Fruit fly (Drosophila melanogaster) whole organism, embryonic: ENCODE results near the gene Actn.

Experiments used
- Blimp-1 ChIP-seq: fragments of 200-800 bp; sonication (Bioruptor generic); optimal IDR thresholded peaks from 3 replicates; lab custom pipeline; 2018; ENCODE audit warnings: missing biosample characterization, missing genetic modification characterization, mild to moderate bottlenecking, moderate library complexity, missing genetic modification reagents
- CG10654 ChIP-seq: fragments of 200-800 bp; sonication (Bioruptor generic); optimal IDR thresholded peaks from 2 replicates; lab custom pipeline; 2016; ENCODE audit warnings: missing biosample characterization, missing genetic modification characterization
- CG11085 ChIP-seq: fragments of 200-800 bp; sonication (Bioruptor generic); IDR thresholded peaks from 2 replicates; pipeline ENCODE4 v1.3.6; 2022; ENCODE audit warnings: missing biosample characterization, missing genetic modification characterization
- CG1233 ChIP-seq: fragments of 200-800 bp; sonication (Bioruptor generic); optimal IDR thresholded peaks from 4 replicates; lab custom pipeline; 2018; ENCODE audit warnings: missing biosample characterization, mild to moderate bottlenecking, missing genetic modification characterization
- CG12391 ChIP-seq: fragments of 200-800 bp; sonication (Bioruptor generic); optimal IDR thresholded peaks from 3 replicates; lab custom pipeline; 2018; ENCODE audit warnings: missing biosample characterization, mild to moderate bottlenecking, missing genetic modification characterization, moderate library complexity
- CG12769 ChIP-seq: fragments of 200-800 bp; sonication (Bioruptor generic); optimal IDR thresholded peaks from 2 replicates; lab custom pipeline; 2019; ENCODE audit warnings: missing biosample characterization, mild to moderate bottlenecking, missing genetic modification characterization, moderate library complexity
- CG13624 ChIP-seq: fragments of 200-800 bp; sonication (Bioruptor generic); optimal IDR thresholded peaks from 2 replicates; lab custom pipeline; 2016; ENCODE audit warnings: missing biosample characterization, missing genetic modification characterization
- CG15514 ChIP-seq: fragments of 200-800 bp; sonication (Bioruptor generic); optimal IDR thresholded peaks from 3 replicates; lab custom pipeline; 2017; ENCODE audit warnings: missing biosample characterization, missing genetic modification characterization, mild to moderate bottlenecking, moderate library complexity, missing genetic modification reagents
- CG17385 ChIP-seq: fragments of 200-800 bp; sonication (Bioruptor generic); optimal IDR thresholded peaks from 3 replicates; lab custom pipeline; 2018; ENCODE audit warnings: missing biosample characterization, mild to moderate bottlenecking, missing genetic modification characterization
- CG17568 ChIP-seq: fragments of 200-800 bp; sonication (Bioruptor generic); optimal IDR thresholded peaks from 2 replicates; lab custom pipeline; 2018; ENCODE audit warnings: missing biosample characterization, mild to moderate bottlenecking, missing genetic modification characterization, moderate library complexity
- CG2116 ChIP-seq: fragments of 200-800 bp; sonication (Bioruptor generic); optimal IDR thresholded peaks from 3 replicates; lab custom pipeline; 2018; ENCODE audit warnings: missing biosample characterization, mild to moderate bottlenecking, missing genetic modification characterization
- CG2120 ChIP-seq: fragments of 200-800 bp; sonication (Bioruptor generic); optimal IDR thresholded peaks from 3 replicates; lab custom pipeline; 2016; ENCODE audit warnings: missing biosample characterization, missing genetic modification characterization
- CG2678 ChIP-seq: fragments of 200-800 bp; sonication (Bioruptor generic); optimal IDR thresholded peaks from 3 replicates; lab custom pipeline; 2019; ENCODE audit warnings: missing biosample characterization, mild to moderate bottlenecking, missing genetic modification characterization, moderate library complexity
- CG30403 ChIP-seq: fragments of 200-800 bp; sonication (Bioruptor generic); optimal IDR thresholded peaks from 3 replicates; lab custom pipeline; 2016; ENCODE audit warnings: missing biosample characterization, missing genetic modification characterization
- CG3163 ChIP-seq: fragments of 200-800 bp; sonication (Bioruptor generic); optimal IDR thresholded peaks from 3 replicates; lab custom pipeline; 2016; ENCODE audit warnings: missing biosample characterization, missing genetic modification characterization
- CG32767 ChIP-seq: fragments of 200-800 bp; sonication (Bioruptor generic); IDR thresholded peaks from 2 replicates; pipeline ENCODE4 v1.3.6; 2022; ENCODE audit warnings: missing biosample characterization, missing genetic modification characterization
- CG34224 ChIP-seq: fragments of 200-800 bp; sonication (Bioruptor generic); IDR thresholded peaks from 3 replicates; pipeline ENCODE4 v1.3.6; 2022; ENCODE audit warnings: missing biosample characterization, missing genetic modification characterization; ENCODE audit not compliant: partially characterized antibody
- CG3847 ChIP-seq: fragments of 200-800 bp; sonication (Bioruptor generic); IDR thresholded peaks from 2 replicates; pipeline ENCODE4 v1.3.6; 2022; ENCODE audit warnings: missing biosample characterization, missing genetic modification characterization
- CG5245 ChIP-seq: fragments of 200-800 bp; sonication (Bioruptor generic); optimal IDR thresholded peaks from 3 replicates; lab custom pipeline; 2016; ENCODE audit warnings: missing biosample characterization, missing genetic modification characterization
- CG6654 ChIP-seq: fragments of 200-800 bp; sonication (Bioruptor generic); optimal IDR thresholded peaks from 2 replicates; lab custom pipeline; 2017; ENCODE audit warnings: missing biosample characterization, mild to moderate bottlenecking, missing genetic modification characterization
- CG6689 ChIP-seq: fragments of 200-800 bp; sonication (Bioruptor generic); IDR thresholded peaks from 2 replicates; pipeline ENCODE4 v1.3.6; 2022; ENCODE audit warnings: missing biosample characterization, missing genetic modification characterization
- CG8089 ChIP-seq: fragments of 200-800 bp; sonication (Bioruptor generic); optimal IDR thresholded peaks from 3 replicates; lab custom pipeline; 2016; ENCODE audit warnings: missing biosample characterization, missing genetic modification characterization
- CG9932 ChIP-seq: fragments of 200-800 bp; sonication (Bioruptor generic); IDR thresholded peaks from 2 replicates; pipeline ENCODE4 v1.3.6; 2022; ENCODE audit warnings: missing biosample characterization, missing genetic modification characterization
- Dfd ChIP-seq, 2 experiments: fragments of >200 bp; optimal IDR thresholded peaks; 2 replicates each; lab custom pipeline; 2017; ENCODE audit warnings: missing biosample characterization in 2 of 2, missing genetic modification characterization in 2 of 2
- Doc2 ChIP-seq: fragments of 200-800 bp; sonication (Bioruptor generic); IDR thresholded peaks from 2 replicates; pipeline ENCODE4 v1.3.6; 2022; ENCODE audit warnings: missing biosample characterization, missing genetic modification characterization
- Fer3 ChIP-seq: fragments of 200-800 bp; sonication (Bioruptor generic); optimal IDR thresholded peaks from 2 replicates; lab custom pipeline; 2018; ENCODE audit warnings: missing biosample characterization, mild to moderate bottlenecking, missing genetic modification characterization, moderate library complexity
- HHEX ChIP-seq: fragments of 200-800 bp; sonication (Bioruptor generic); optimal IDR thresholded peaks from 3 replicates; lab custom pipeline; 2017; ENCODE audit warnings: missing biosample characterization, mild to moderate bottlenecking, missing genetic modification characterization, missing genetic modification reagents
- HLH3B ChIP-seq: fragments of 200-800 bp; sonication (Bioruptor generic); IDR thresholded peaks from 2 replicates; pipeline ENCODE4 v1.3.6; 2022; ENCODE audit warnings: missing biosample characterization, missing genetic modification characterization
- HmgD ChIP-seq: fragments of 200-800 bp; sonication (Bioruptor generic); optimal IDR thresholded peaks from 3 replicates; lab custom pipeline; 2016; ENCODE audit warnings: missing biosample characterization, missing genetic modification characterization
- Hmx ChIP-seq: fragments of 200-800 bp; sonication (Bioruptor generic); optimal IDR thresholded peaks from 2 replicates; lab custom pipeline; 2016; ENCODE audit warnings: missing biosample characterization, missing genetic modification characterization
- Hsf ChIP-seq: fragments of 200-800 bp; sonication (Bioruptor generic); optimal IDR thresholded peaks from 3 replicates; lab custom pipeline; 2016; ENCODE audit warnings: missing biosample characterization, missing genetic modification characterization
- caup ChIP-seq: fragments of 200-800 bp; sonication (Bioruptor generic); optimal IDR thresholded peaks from 3 replicates; lab custom pipeline; 2017; ENCODE audit warnings: missing biosample characterization, mild to moderate bottlenecking, missing genetic modification characterization, moderate library complexity; ENCODE audit not compliant: severe bottlenecking
- chm ChIP-seq: fragments of 200-800 bp; sonication (Bioruptor generic); IDR thresholded peaks from 2 replicates; pipeline ENCODE4 v1.3.6; 2022; ENCODE audit warnings: missing biosample characterization, missing genetic modification characterization
- esg ChIP-seq: fragments of 200-800 bp; sonication (Bioruptor generic); conservative IDR thresholded peaks from 2 replicates; pipeline ENCODE4 v1.3.6; 2022; ENCODE audit warnings: missing biosample characterization, missing genetic modification characterization
- ewg ChIP-seq: fragments of 200-800 bp; sonication (Bioruptor generic); optimal IDR thresholded peaks from 3 replicates; lab custom pipeline; 2017; ENCODE audit warnings: mild to moderate bottlenecking, missing biosample characterization, missing genetic modification reagents, missing genetic modification characterization
- gfzf ChIP-seq: fragments of 200-800 bp; sonication (Bioruptor generic); optimal IDR thresholded peaks from 2 replicates; lab custom pipeline; 2016; ENCODE audit warnings: missing biosample characterization, mild to moderate bottlenecking, missing genetic modification characterization, moderate library complexity
- gsb-n ChIP-seq: fragments of 200-800 bp; sonication (Bioruptor generic); optimal IDR thresholded peaks from 3 replicates; lab custom pipeline; 2018; ENCODE audit warnings: missing biosample characterization, mild to moderate bottlenecking, missing genetic modification characterization
- hbn ChIP-seq: fragments of 200-800 bp; sonication (Bioruptor generic); IDR thresholded peaks from 2 replicates; pipeline ENCODE4 v1.3.6; 2022; ENCODE audit warnings: missing biosample characterization, missing genetic modification characterization; ENCODE audit not compliant: partially characterized antibody
- jigr1 ChIP-seq: fragments of 200-800 bp; sonication (Bioruptor generic); IDR thresholded peaks from 3 replicates; pipeline ENCODE4 v1.3.6; 2022; ENCODE audit warnings: missing biosample characterization, missing genetic modification characterization
- klu ChIP-seq: fragments of 200-800 bp; sonication (Bioruptor generic); IDR thresholded peaks from 2 replicates; pipeline ENCODE4 v1.3.6; 2022; ENCODE audit warnings: missing biosample characterization, missing genetic modification characterization
- lmd ChIP-seq: fragments of 200-800 bp; sonication (Bioruptor generic); IDR thresholded peaks from 2 replicates; pipeline ENCODE4 v1.3.6; 2022; ENCODE audit warnings: missing biosample characterization, missing genetic modification characterization
- oc ChIP-seq: fragments of 200-800 bp; sonication (Bioruptor generic); optimal IDR thresholded peaks from 2 replicates; lab custom pipeline; 2018; ENCODE audit warnings: missing biosample characterization, mild to moderate bottlenecking, missing genetic modification characterization, moderate library complexity
- prd ChIP-seq, 3 experiments: fragments of >200 bp in 2 of 3; fragments of 200-800 bp in 1 of 3; sonication (Bioruptor generic) in 1 of 3; optimal IDR thresholded peaks in 2 of 3; IDR thresholded peaks in 1 of 3; 2 replicates in 2 of 3; 3 replicates in 1 of 3; pipeline versions ENCODE4 v1.3.6 to Lab custom; 2017 to 2022; ENCODE audit warnings: missing biosample characterization in 1 of 3, missing genetic modification characterization in 1 of 3
- sc ChIP-seq, 3 experiments: fragments of >200 bp in 2 of 3; fragments of 200-800 bp in 1 of 3; sonication (Bioruptor generic) in 1 of 3; optimal IDR thresholded peaks; 2 replicates in 2 of 3; 3 replicates in 1 of 3; lab custom pipeline; 2017; ENCODE audit warnings: mild to moderate bottlenecking in 1 of 3, missing biosample characterization in 1 of 3, missing genetic modification characterization in 1 of 3, missing genetic modification reagents in 1 of 3
- sisA ChIP-seq: fragments of 200-800 bp; sonication (Bioruptor generic); IDR thresholded peaks from 2 replicates; pipeline ENCODE4 v1.3.6; 2022; ENCODE audit warnings: missing biosample characterization, missing genetic modification characterization
- slp2 ChIP-seq: fragments of 200-800 bp; sonication (Bioruptor generic); optimal IDR thresholded peaks from 2 replicates; lab custom pipeline; 2016; ENCODE audit warnings: missing biosample characterization, missing genetic modification characterization
- zen ChIP-seq: fragments of 200-800 bp; sonication (Bioruptor generic); optimal IDR thresholded peaks from 3 replicates; lab custom pipeline; 2018; ENCODE audit warnings: missing biosample characterization, mild to moderate bottlenecking, missing genetic modification characterization, moderate library complexity

The Actn gene

DNA sequence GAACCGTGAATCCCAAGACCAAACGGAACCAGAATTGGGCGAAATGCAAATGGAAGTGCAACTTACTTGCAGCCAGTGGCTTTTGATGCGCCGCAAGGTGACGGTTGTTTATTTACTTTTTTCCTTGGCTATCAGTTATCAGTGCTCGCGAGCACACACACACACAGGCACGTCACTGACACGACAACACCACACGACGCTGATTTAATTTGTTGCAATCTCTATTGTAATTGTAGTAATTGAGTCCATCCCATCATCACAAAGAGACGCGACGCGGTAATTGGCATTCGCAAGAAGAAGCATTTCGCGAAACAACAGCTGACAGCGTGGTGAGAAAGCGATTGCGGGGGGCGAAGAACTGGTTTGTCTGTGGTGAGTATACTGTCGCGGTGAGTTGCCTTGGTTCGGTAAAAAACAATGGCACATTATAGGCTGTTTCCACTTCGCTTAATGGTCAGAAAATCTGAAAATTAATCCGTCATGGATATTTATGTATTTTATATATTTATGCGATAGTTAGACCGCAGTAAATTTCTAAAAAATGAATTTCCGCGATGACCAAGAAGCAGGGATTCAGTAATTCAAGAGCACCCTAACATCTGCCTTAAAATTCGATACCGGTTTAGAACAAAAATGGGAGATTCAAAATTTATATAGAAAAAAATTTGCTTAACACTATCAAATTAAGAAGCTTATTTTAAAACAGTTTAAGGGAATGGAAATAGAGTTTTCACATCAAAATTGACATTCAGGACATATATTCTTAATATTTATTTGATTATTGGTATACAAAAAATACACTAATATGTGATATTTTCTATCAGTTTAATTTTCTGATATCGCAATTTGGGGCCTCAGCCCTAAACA is at the start of gene Actn, which contains the start of gene usp (continued):
- TF ChIP-seq sc (optimal IDR thresholded peaks at IDR 0.05; lab: Kevin White, UChicago) (no peak), sc (GFP tag; optimal IDR thresholded peaks at IDR 0.05; lab: Kevin White, UChicago) (no peak), slp2 (no peak), CG15514 (GFP tag; lab: Kevin White, UChicago) (peak; percentile 96), Dfd (GFP tag; optimal IDR thresholded peaks at IDR 0.05; lab: Kevin White, UChicago) (peak in 1 of 2 experiments; percentile 48), Fer3 (peak; percentile 20), CG8089 (GFP tag; lab: Kevin White, UChicago) (no peak), oc (peak; percentile 11), hbn (GFP tag; lab: Robert Waterston, UW) (no peak), CG3163 (GFP tag; lab: Kevin White, UChicago) (no peak), CG6689 (GFP tag; lab: Robert Waterston, UW) (no peak), Hsf (GFP tag; lab: Kevin White, UChicago) (peak; percentile 1), CG9932 (GFP tag; lab: Robert Waterston, UW) (peak; percentile 16; the same call in 1 of the 2 replicates), CG30403 (GFP tag; lab: Kevin White, UChicago) (peak; percentile 10), CG12769 (tag; lab: Kevin White, UChicago) (peak; percentile 17), CG2678 (tag; lab: Kevin White, UChicago) (peak; percentile 44), CG12391 (tag; lab: Kevin White, UChicago) (peak; percentile 53), lmd (GFP tag; lab: Robert Waterston, UW) (no peak; the same call in 1 of the 2 replicates), jigr1 (no peak), CG3847 (GFP tag; lab: Robert Waterston, UW) (no peak), HmgD (GFP tag; lab: Kevin White, UChicago) (no peak), CG10654 (no peak), CG17568 (GFP tag; lab: Kevin White, UChicago) (no peak), gsb-n (tag; lab: Kevin White, UChicago) (peak; percentile 58), zen (tag; lab: Kevin White, UChicago) (peak; percentile 38), gfzf (GFP tag; lab: Kevin White, UChicago) (peak; percentile 10), CG2116 (GFP tag; lab: Kevin White, UChicago) (no peak), CG2120 (GFP tag; lab: Kevin White, UChicago) (peak; percentile 26), CG11085 (GFP tag; lab: Robert Waterston, UW) (no peak), CG6654 (GFP tag; lab: Kevin White, UChicago) (no peak), Blimp-1 (GFP tag; lab: Kevin White, UChicago) (peak; percentile 18), CG1233 (GFP tag; lab: Kevin White, UChicago) (no peak), CG34224 (no peak; the same call in 2 of the 3 replicates), CG13624 (no peak), HHEX (no peak), klu (GFP tag; lab: Robert Waterston, UW) (no peak), CG32767 (GFP tag; lab: Robert Waterston, UW) (no peak), Hmx (no peak), Doc2 (GFP tag; lab: Robert Waterston, UW) (no peak), caup (no peak), CG17385 (GFP tag; lab: Kevin White, UChicago) (peak; percentile 89), CG5245 (GFP tag; lab: Kevin White, UChicago) (no peak), ewg (peak; percentile 3), HLH3B (0 out of 2 replicates have a peak, but pooled peaks have one; percentile 10), esg (GFP tag; lab: Robert Waterston, UW) (no peak), chm (GFP tag; lab: Robert Waterston, UW) (no peak), sisA (GFP tag; lab: Robert Waterston, UW) (no peak), prd (optimal IDR thresholded peaks at IDR 0.05; lab: Kevin White, UChicago) (no peak), prd (GFP tag; IDR thresholded peaks at IDR 0.05; lab: Robert Waterston, UW) (peak; percentile 33; the same call in 1 of the 3 replicates)
